Fruit fly (Drosophila melanogaster) whole organism, embryonic: ENCODE results near the gene CG10700.

Source experiments
- Ada2b ChIP-seq: fragments of 200-800 bp; sonication (Bioruptor generic); IDR thresholded peaks from 2 replicates; pipeline ENCODE4 v1.3.6; 2022; ENCODE audit warnings: missing biosample characterization, missing genetic modification characterization
- CG10274 ChIP-seq: fragments of 200-800 bp; sonication (Bioruptor generic); optimal IDR thresholded peaks from 3 replicates; lab custom pipeline; 2017; ENCODE audit warnings: missing biosample characterization, mild to moderate bottlenecking, missing genetic modification characterization
- CG10979 ChIP-seq: fragments of 200-800 bp; sonication (Bioruptor generic); optimal IDR thresholded peaks from 2 replicates; lab custom pipeline; 2018; ENCODE audit warnings: missing biosample characterization, mild to moderate bottlenecking, missing genetic modification characterization, moderate library complexity
- CG11696 ChIP-seq: fragments of 200-800 bp; sonication (Bioruptor generic); IDR thresholded peaks from 2 replicates; pipeline ENCODE4 v1.3.6; 2022; ENCODE audit warnings: missing biosample characterization, missing genetic modification characterization
- CG12219 ChIP-seq: fragments of 200-800 bp; sonication (Bioruptor generic); optimal IDR thresholded peaks from 3 replicates; lab custom pipeline; 2018; ENCODE audit warnings: missing biosample characterization, mild to moderate bottlenecking, missing genetic modification characterization
- CG12942 ChIP-seq: fragments of 200-800 bp; sonication (Bioruptor generic); optimal IDR thresholded peaks from 3 replicates; lab custom pipeline; 2016; ENCODE audit warnings: missing biosample characterization, missing genetic modification characterization
- CG13123 ChIP-seq: fragments of 200-800 bp; sonication (Bioruptor generic); optimal IDR thresholded peaks from 2 replicates; lab custom pipeline; 2016; ENCODE audit warnings: missing biosample characterization, missing genetic modification characterization
- CG13894 ChIP-seq: fragments of 200-800 bp; sonication (Bioruptor generic); optimal IDR thresholded peaks from 3 replicates; lab custom pipeline; 2018; ENCODE audit warnings: missing biosample characterization, mild to moderate bottlenecking, missing genetic modification characterization, moderate library complexity
- CG14965 ChIP-seq: fragments of 200-800 bp; sonication (Bioruptor generic); optimal IDR thresholded peaks from 2 replicates; lab custom pipeline; 2016; ENCODE audit warnings: missing biosample characterization, missing genetic modification characterization, borderline replicate concordance
- CG15269 ChIP-seq: fragments of 200-800 bp; sonication (Bioruptor generic); optimal IDR thresholded peaks from 2 replicates; lab custom pipeline; 2018; ENCODE audit warnings: missing biosample characterization, mild to moderate bottlenecking, missing genetic modification characterization, moderate library complexity
- CG17328 ChIP-seq: fragments of 200-800 bp; sonication (Bioruptor generic); IDR thresholded peaks from 2 replicates; pipeline ENCODE4 v1.3.6; 2022; ENCODE audit warnings: missing biosample characterization, missing genetic modification characterization
- CG18476 ChIP-seq: fragments of 200-800 bp; sonication (Bioruptor generic); optimal IDR thresholded peaks from 2 replicates; lab custom pipeline; 2016; ENCODE audit warnings: missing biosample characterization, mild to moderate bottlenecking, missing genetic modification characterization
- CG2199 ChIP-seq: fragments of 200-800 bp; sonication (Bioruptor generic); IDR thresholded peaks from 3 replicates; pipeline ENCODE4 v1.3.6; 2022; ENCODE audit warnings: missing biosample characterization, missing genetic modification characterization
- CG30020 ChIP-seq: fragments of 200-800 bp; optimal IDR thresholded peaks from 2 replicates; lab custom pipeline; 2019; ENCODE audit warnings: missing biosample characterization, mild to moderate bottlenecking, missing genetic modification characterization, moderate library complexity
- CG34376 ChIP-seq: fragments of 200-800 bp; sonication (Bioruptor generic); optimal IDR thresholded peaks from 2 replicates; lab custom pipeline; 2018; ENCODE audit warnings: missing biosample characterization, mild to moderate bottlenecking, missing genetic modification characterization
- CG4707 ChIP-seq: fragments of 200-800 bp; sonication (Bioruptor generic); optimal IDR thresholded peaks from 2 replicates; lab custom pipeline; 2018; ENCODE audit warnings: missing biosample characterization, mild to moderate bottlenecking, missing genetic modification characterization, moderate library complexity
- CG6254 ChIP-seq: fragments of 200-800 bp; sonication (Bioruptor generic); optimal IDR thresholded peaks from 3 replicates; lab custom pipeline; 2017; ENCODE audit warnings: mild to moderate bottlenecking, missing biosample characterization, missing genetic modification reagents, missing genetic modification characterization
- CG6654 ChIP-seq: fragments of 200-800 bp; sonication (Bioruptor generic); optimal IDR thresholded peaks from 2 replicates; lab custom pipeline; 2017; ENCODE audit warnings: missing biosample characterization, mild to moderate bottlenecking, missing genetic modification characterization
- CG7556 ChIP-seq: fragments of 200-800 bp; sonication (Bioruptor generic); optimal IDR thresholded peaks from 2 replicates; lab custom pipeline; 2017; ENCODE audit warnings: missing biosample characterization, mild to moderate bottlenecking, missing genetic modification characterization
- CHES-1-like ChIP-seq: fragments of 200-800 bp; sonication (Bioruptor generic); optimal IDR thresholded peaks from 2 replicates; lab custom pipeline; 2016; ENCODE audit warnings: missing biosample characterization, missing genetic modification characterization
- CkIIα-i1 ChIP-seq: fragments of 200-800 bp; sonication (Bioruptor generic); IDR thresholded peaks from 2 replicates; pipeline ENCODE4 v1.3.6; 2022; ENCODE audit warnings: missing biosample characterization, missing genetic modification characterization
- Doc2 ChIP-seq: fragments of 200-800 bp; sonication (Bioruptor generic); IDR thresholded peaks from 2 replicates; pipeline ENCODE4 v1.3.6; 2022; ENCODE audit warnings: missing biosample characterization, missing genetic modification characterization
- Ets65A ChIP-seq: fragments of 200-800 bp; sonication (Bioruptor generic); peaks from one replicate; lab custom pipeline; 2016; ENCODE audit warnings: missing biosample characterization, missing genetic modification characterization
- GATAe ChIP-seq: fragments of 200-800 bp; sonication (Bioruptor generic); conservative IDR thresholded peaks from 2 replicates; pipeline ENCODE4 v1.3.6; 2022; ENCODE audit warnings: missing biosample characterization, missing genetic modification characterization
- H15 ChIP-seq: fragments of 200-800 bp; sonication (Bioruptor generic); IDR thresholded peaks from 3 replicates; pipeline ENCODE4 v1.3.6; 2022; ENCODE audit warnings: missing biosample characterization, missing genetic modification characterization
- Hand ChIP-seq: fragments of 200-800 bp; sonication (Bioruptor generic); optimal IDR thresholded peaks from 2 replicates; lab custom pipeline; 2017; ENCODE audit warnings: mild to moderate bottlenecking, missing biosample characterization, missing genetic modification reagents, missing genetic modification characterization
- Hmx ChIP-seq: fragments of 200-800 bp; sonication (Bioruptor generic); optimal IDR thresholded peaks from 2 replicates; lab custom pipeline; 2016; ENCODE audit warnings: missing biosample characterization, missing genetic modification characterization
- Jarid2 ChIP-seq: fragments of 200-800 bp; sonication (Bioruptor generic); optimal IDR thresholded peaks from 3 replicates; lab custom pipeline; 2017; ENCODE audit warnings: mild to moderate bottlenecking, missing biosample characterization, missing genetic modification reagents, missing genetic modification characterization
- NK7.1 ChIP-seq: fragments of 200-800 bp; sonication (Bioruptor generic); optimal IDR thresholded peaks from 3 replicates; lab custom pipeline; 2016; ENCODE audit warnings: missing biosample characterization, missing genetic modification characterization
- NfI ChIP-seq: fragments of 200-800 bp; sonication (Bioruptor generic); optimal IDR thresholded peaks from 3 replicates; lab custom pipeline; 2018; ENCODE audit warnings: missing biosample characterization, mild to moderate bottlenecking, missing genetic modification characterization, moderate library complexity
- Opbp ChIP-seq: fragments of 200-800 bp; sonication (Bioruptor generic); IDR thresholded peaks from 3 replicates; pipeline ENCODE4 v1.3.6; 2022; ENCODE audit warnings: missing biosample characterization, missing genetic modification characterization; ENCODE audit not compliant: partially characterized antibody
- Poxn ChIP-seq: fragments of 200-800 bp; sonication (Bioruptor generic); IDR thresholded peaks from 2 replicates; pipeline ENCODE4 v1.3.6; 2022; ENCODE audit warnings: missing biosample characterization, missing genetic modification characterization
- Ravus ChIP-seq: fragments of 200-800 bp; sonication (Bioruptor generic); IDR thresholded peaks from 2 replicates; pipeline ENCODE4 v1.3.6; 2022; ENCODE audit warnings: missing biosample characterization, missing genetic modification characterization
- Side ChIP-seq: fragments of 200-800 bp; sonication (Bioruptor generic); optimal IDR thresholded peaks from 2 replicates; lab custom pipeline; 2016; ENCODE audit warnings: missing biosample characterization, missing genetic modification characterization
- Taf1 ChIP-seq: fragments of 200-800 bp; sonication (Bioruptor generic); IDR thresholded peaks from 2 replicates; pipeline ENCODE4 v1.3.6; 2022; ENCODE audit warnings: missing biosample characterization, missing genetic modification characterization
- ash1 ChIP-seq: fragments of 200-800 bp; sonication (Bioruptor generic); optimal IDR thresholded peaks from 2 replicates; lab custom pipeline; 2018; ENCODE audit warnings: missing biosample characterization, mild to moderate bottlenecking, missing genetic modification characterization
- bcd ChIP-seq: fragments of 200-800 bp; sonication (Bioruptor generic); optimal IDR thresholded peaks from 2 replicates; lab custom pipeline; 2017; ENCODE audit warnings: missing biosample characterization, mild to moderate bottlenecking, missing genetic modification characterization
- btn ChIP-seq: fragments of 200-800 bp; sonication (Bioruptor generic); optimal IDR thresholded peaks from 2 replicates; lab custom pipeline; 2016; ENCODE audit warnings: missing biosample characterization, missing genetic modification characterization
- cwo ChIP-seq: fragments of 200-800 bp; sonication (Bioruptor generic); optimal IDR thresholded peaks from 3 replicates; lab custom pipeline; 2017; ENCODE audit warnings: missing biosample characterization, missing genetic modification characterization, mild to moderate bottlenecking, moderate library complexity, missing genetic modification reagents
- ems ChIP-seq: fragments of 200-800 bp; sonication (Bioruptor generic); optimal IDR thresholded peaks from 3 replicates; lab custom pipeline; 2016; ENCODE audit warnings: missing biosample characterization, missing genetic modification characterization
- fd102C ChIP-seq: fragments of 200-800 bp; sonication (Bioruptor generic); optimal IDR thresholded peaks from 2 replicates; lab custom pipeline; 2018; ENCODE audit warnings: missing biosample characterization, mild to moderate bottlenecking, missing genetic modification characterization, moderate library complexity
- fd64A ChIP-seq: fragments of 200-800 bp; sonication (Bioruptor generic); optimal IDR thresholded peaks from 3 replicates; lab custom pipeline; 2018; ENCODE audit warnings: missing biosample characterization, mild to moderate bottlenecking, missing genetic modification characterization
- jumu ChIP-seq: fragments of 200-800 bp; sonication (Bioruptor generic); optimal IDR thresholded peaks from 3 replicates; lab custom pipeline; 2016; ENCODE audit warnings: missing biosample characterization, missing genetic modification characterization
- lmd ChIP-seq: fragments of 200-800 bp; sonication (Bioruptor generic); IDR thresholded peaks from 2 replicates; pipeline ENCODE4 v1.3.6; 2022; ENCODE audit warnings: missing biosample characterization, missing genetic modification characterization
- lov ChIP-seq, 2 experiments: fragments of 200-800 bp in 1 of 2; fragments of >200 bp in 1 of 2; sonication (Bioruptor generic) in 1 of 2; IDR thresholded peaks in 1 of 2; optimal IDR thresholded peaks in 1 of 2; 2 replicates in 1 of 2; 3 replicates in 1 of 2; pipeline versions ENCODE4 v1.3.6 to Lab custom; 2017 to 2022; ENCODE audit warnings: missing biosample characterization in 1 of 2, missing genetic modification characterization in 1 of 2
- nmo ChIP-seq: fragments of 200-800 bp; sonication (Bioruptor generic); optimal IDR thresholded peaks from 2 replicates; lab custom pipeline; 2018; ENCODE audit warnings: missing biosample characterization, mild to moderate bottlenecking, missing genetic modification characterization, moderate library complexity
- tgo ChIP-seq: fragments of 200-800 bp; sonication (Bioruptor generic); IDR thresholded peaks from 3 replicates; pipeline ENCODE4 v1.3.6; 2022; ENCODE audit warnings: missing biosample characterization, missing genetic modification characterization
- trem ChIP-seq: fragments of 200-800 bp; optimal IDR thresholded peaks from 3 replicates; lab custom pipeline; 2019; ENCODE audit warnings: missing biosample characterization, mild to moderate bottlenecking, missing genetic modification characterization, moderate library complexity
- tx ChIP-seq: fragments of 200-800 bp; sonication (Bioruptor generic); optimal IDR thresholded peaks from 2 replicates; lab custom pipeline; 2016; ENCODE audit warnings: missing biosample characterization, missing genetic modification characterization
- vnd ChIP-seq: fragments of 200-800 bp; sonication (Bioruptor generic); IDR thresholded peaks from 3 replicates; pipeline ENCODE4 v1.3.6; 2022; ENCODE audit warnings: missing biosample characterization, missing genetic modification characterization; ENCODE audit not compliant: partially characterized antibody
- wor ChIP-seq: fragments of 200-800 bp; sonication (Bioruptor generic); IDR thresholded peaks from 2 replicates; pipeline ENCODE4 v1.3.6; 2022; ENCODE audit warnings: missing biosample characterization, missing genetic modification characterization

Gene CG10700

dm6 chr2L:19058916-19059315 lies 19.9 kb downstream of the CG10700 start, which contains the start of gene Phlpp (continued):
- no peak for TF ChIP-seq CG34376 (GFP tag; lab: Kevin White, UChicago)
- peak; percentile 40; the same call in 1 of the 3 replicates for TF ChIP-seq H15 (GFP tag; lab: Robert Waterston, UW)
- no peak for TF ChIP-seq CG18476 (GFP tag; lab: Kevin White, UChicago)
- TF ChIP-seq CG10274, result no peak
- TF ChIP-seq tx (GFP tag; lab: Kevin White, UChicago), result no peak
- TF ChIP-seq CG14965 (GFP tag; lab: Kevin White, UChicago), result no peak
- peak; percentile 22 for TF ChIP-seq nmo (GFP tag; lab: Kevin White, UChicago)
- no peak for TF ChIP-seq Jarid2 (GFP tag; lab: Kevin White, UChicago)
- TF ChIP-seq CG7556, result peak; percentile 25
- TF ChIP-seq Hmx, result no peak
- TF ChIP-seq CkIIα-i1, result no peak
- TF ChIP-seq CG2199 (GFP tag; lab: Robert Waterston, UW), result no peak
- no peak for TF ChIP-seq NK7.1
- TF ChIP-seq CG13894 (tag; lab: Kevin White, UChicago), result no peak
- no peak for TF ChIP-seq Opbp (GFP tag; lab: Robert Waterston, UW)
- peak; percentile 71 for TF ChIP-seq CG17328 (GFP tag; lab: Robert Waterston, UW)
- TF ChIP-seq wor, result 0 out of 2 replicates have a peak, but pooled peaks have one; percentile 38
- peak; percentile 19; the same call in 1 of the 2 replicates for TF ChIP-seq lmd (GFP tag; lab: Robert Waterston, UW)
- no peak for TF ChIP-seq GATAe (GFP tag; lab: Robert Waterston, UW)
- TF ChIP-seq Side, result peak; percentile 23
- no peak for TF ChIP-seq vnd
- peak; percentile 83 for TF ChIP-seq CG10979 (tag; lab: Kevin White, UChicago)
- TF ChIP-seq CG6654 (GFP tag; lab: Kevin White, UChicago), result no peak
- TF ChIP-seq tgo (GFP tag; lab: Robert Waterston, UW), result peak; percentile 68
- TF ChIP-seq fd64A (GFP tag; lab: Kevin White, UChicago), result no peak
- TF ChIP-seq lov (optimal IDR thresholded peaks at IDR 0.05; lab: Kevin White, UChicago), result no peak
- no peak for TF ChIP-seq lov (GFP tag; IDR thresholded peaks at IDR 0.05; lab: Robert Waterston, UW)
- no peak for TF ChIP-seq CG30020
- TF ChIP-seq bcd (GFP tag; lab: Kevin White, UChicago), result peak; percentile 42
- TF ChIP-seq CG12219 (GFP tag; lab: Kevin White, UChicago), result no peak
- TF ChIP-seq CG4707 (GFP tag; lab: Kevin White, UChicago), result peak; percentile 61
- TF ChIP-seq cwo, result peak; percentile 27
- no peak for TF ChIP-seq CG15269
- TF ChIP-seq fd102C, result no peak
- no peak for TF ChIP-seq CG11696 (GFP tag; lab: Robert Waterston, UW)
- no peak for TF ChIP-seq Poxn (GFP tag; lab: Robert Waterston, UW)
- no peak for TF ChIP-seq ash1 (GFP tag; lab: Kevin White, UChicago)
- no peak for TF ChIP-seq Ravus
- TF ChIP-seq Ada2b, result peak; percentile 70
- peak; percentile 13 for TF ChIP-seq Ets65A (GFP tag; lab: Kevin White, UChicago)
- TF ChIP-seq CG13123 (GFP tag; lab: Kevin White, UChicago), result no peak
- no peak for TF ChIP-seq Taf1 (GFP tag; lab: Robert Waterston, UW)
- TF ChIP-seq ems (GFP tag; lab: Kevin White, UChicago), result peak; percentile 28
- TF ChIP-seq jumu (GFP tag; lab: Kevin White, UChicago), result peak; percentile 39
- TF ChIP-seq CG12942 (GFP tag; lab: Kevin White, UChicago), result no peak
- peak; percentile 60 for TF ChIP-seq trem (tag; lab: Kevin White, UChicago)
- no peak for TF ChIP-seq CHES-1-like (GFP tag; lab: Kevin White, UChicago)
- TF ChIP-seq NfI, result no peak
- TF ChIP-seq Hand, result no peak
- peak; percentile 68 for TF ChIP-seq CG6254 (GFP tag; lab: Kevin White, UChicago)
- no peak for TF ChIP-seq btn (GFP tag; lab: Kevin White, UChicago)
- TF ChIP-seq Doc2 (GFP tag; lab: Robert Waterston, UW), result no peak
